Fruit fly (Drosophila melanogaster): ENCODE data around the gene Zip88E.

DNA sequence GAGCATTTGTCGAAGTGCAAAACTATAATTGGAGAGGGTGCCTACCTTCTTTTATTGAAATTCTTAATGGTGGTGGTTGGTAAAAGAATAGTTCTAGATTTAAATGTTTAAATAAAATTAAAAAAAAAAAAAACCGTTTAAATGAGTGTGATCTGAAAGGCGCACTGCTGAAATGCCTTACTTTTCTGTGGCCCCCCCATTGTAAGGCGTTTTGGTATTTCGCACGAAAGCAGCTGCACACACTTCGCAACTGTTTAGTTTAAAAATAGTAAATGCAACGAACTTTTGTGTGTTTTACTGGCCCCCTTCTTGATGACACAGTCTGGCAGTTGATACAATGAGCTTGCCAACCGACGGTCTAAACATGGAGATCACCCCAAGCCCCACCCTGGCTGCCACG is at the start of gene Zip88E, which contains the start of gene CG14864:
- TF ChIP-seq CG8478 (optimal IDR thresholded peaks at IDR 0.05) (no peak), CTCF (optimal IDR thresholded peaks at IDR 0.05) (no peak)

All from S2 (cell line).